Fruit fly (Drosophila melanogaster) whole organism, wandering third instar larva: ENCODE measurements around the gene kon.

Source experiments
- Dif ChIP-seq: fragments of 200-275, 200-300 bp; sonication (Bioruptor generic); optimal IDR thresholded peaks from 2 replicates; lab custom pipeline; 2018; ENCODE audit warnings: missing biosample characterization, missing genetic modification characterization; ENCODE audit not compliant: partially characterized antibody
- N ChIP-seq: fragments of >200 bp; optimal IDR thresholded peaks from 2 replicates; lab custom pipeline; 2018; ENCODE audit warnings: missing biosample characterization, missing external identifiers, missing genetic modification characterization
- br ChIP-seq: fragments of 200-800 bp; sonication (Bioruptor generic); optimal IDR thresholded peaks from 2 replicates; lab custom pipeline; 2016; ENCODE audit warnings: missing biosample characterization, missing genetic modification characterization
- fru ChIP-seq: fragments of 200-800 bp; sonication (Bioruptor generic); optimal IDR thresholded peaks from 3 replicates; lab custom pipeline; 2016; ENCODE audit warnings: missing biosample characterization, mild to moderate bottlenecking, missing genetic modification characterization
- pan ChIP-seq: fragments of >200 bp; optimal IDR thresholded peaks from 2 replicates; lab custom pipeline; 2017
- psq ChIP-seq: fragments of 200-800 bp; sonication (Bioruptor generic); optimal IDR thresholded peaks from 3 replicates; lab custom pipeline; 2017; ENCODE audit warnings: missing biosample characterization, mild to moderate bottlenecking, missing genetic modification characterization, moderate library complexity
- rgr ChIP-seq: fragments of 200-800 bp; sonication (Bioruptor generic); optimal IDR thresholded peaks from 3 replicates; lab custom pipeline; 2016; ENCODE audit warnings: missing biosample characterization, mild to moderate bottlenecking, missing genetic modification characterization
- tai ChIP-seq: sonication (Bioruptor generic); optimal IDR thresholded peaks from 2 replicates; lab custom pipeline; 2016; ENCODE audit warnings: missing biosample characterization, missing genetic modification characterization
- usp ChIP-seq: fragments of >200 bp; optimal IDR thresholded peaks from 2 replicates; lab custom pipeline; 2017; ENCODE audit warnings: missing biosample characterization, missing genetic modification characterization

dm6 chr2L:18455506-18456491 is 48.0 kb downstream of the kon start:
- TF ChIP-seq usp (no peak), fru (GFP tag; lab: Kevin White, UChicago) (no peak), N (peak; percentile 53), pan (lab: Kevin White, UChicago) (no peak), Dif (peak; percentile 31), br (GFP tag; lab: Kevin White, UChicago) (no peak), tai (no peak), rgr (peak; percentile 35), psq (peak; percentile 78)
